Fruit fly (Drosophila melanogaster) whole organism, adult: Measurements from ENCODE around the gene CG10041.
A peak's percentile ranks its signal among the peaks of the same experiment; 100 is the strongest.

Experiments
- CG11617 ChIP-seq: fragments of 200-800 bp; sonication (Bioruptor generic); optimal IDR thresholded peaks from 2 replicates; lab custom pipeline; 2017; ENCODE audit warnings: mild to moderate bottlenecking, missing biosample characterization, missing genetic modification reagents, missing genetic modification characterization
- CG12768 ChIP-seq: fragments of 200-800 bp; sonication (Bioruptor generic); optimal IDR thresholded peaks from 2 replicates; lab custom pipeline; 2017; ENCODE audit warnings: missing biosample characterization, missing genetic modification characterization, mild to moderate bottlenecking, moderate library complexity, missing genetic modification reagents
- CG14711 ChIP-seq: fragments of 200-800 bp; sonication (Bioruptor generic); optimal IDR thresholded peaks from 2 replicates; lab custom pipeline; 2018; ENCODE audit warnings: missing biosample characterization, mild to moderate bottlenecking, missing genetic modification characterization, moderate library complexity
- CG33017 ChIP-seq: fragments of 200-800 bp; sonication (Bioruptor generic); optimal IDR thresholded peaks from 2 replicates; lab custom pipeline; 2018; ENCODE audit warnings: missing biosample characterization, mild to moderate bottlenecking, missing genetic modification characterization, moderate library complexity
- CG5204 ChIP-seq: fragments of 200-800 bp; sonication (Bioruptor generic); optimal IDR thresholded peaks from 2 replicates; lab custom pipeline; 2016; ENCODE audit warnings: missing biosample characterization, missing genetic modification characterization
- CG7045 ChIP-seq: fragments of 200-800 bp; sonication (Bioruptor generic); optimal IDR thresholded peaks from 2 replicates; lab custom pipeline; 2017; ENCODE audit warnings: missing biosample characterization, mild to moderate bottlenecking, missing genetic modification characterization
- CG7101 ChIP-seq: fragments of 200-800 bp; sonication (Bioruptor generic); optimal IDR thresholded peaks from 2 replicates; lab custom pipeline; 2018; ENCODE audit warnings: missing biosample characterization, mild to moderate bottlenecking, missing genetic modification characterization, moderate library complexity
- Hr96 ChIP-seq: fragments of 200-800 bp; sonication (Bioruptor generic); optimal IDR thresholded peaks from 2 replicates; lab custom pipeline; 2016; ENCODE audit warnings: missing biosample characterization, missing genetic modification characterization
- Mnt ChIP-seq: fragments of 200-800 bp; sonication (Bioruptor generic); optimal IDR thresholded peaks from 2 replicates; lab custom pipeline; 2016; ENCODE audit warnings: missing biosample characterization, mild to moderate bottlenecking, missing genetic modification characterization
- bab1 ChIP-seq: fragments of 200-800 bp; sonication (Bioruptor generic); optimal IDR thresholded peaks from 3 replicates; lab custom pipeline; 2019; ENCODE audit warnings: missing biosample characterization, mild to moderate bottlenecking, missing genetic modification characterization, moderate library complexity
- cic ChIP-seq: fragments of 200-800 bp; sonication (Bioruptor generic); optimal IDR thresholded peaks from 2 replicates; lab custom pipeline; 2017; ENCODE audit warnings: missing biosample characterization, mild to moderate bottlenecking, missing genetic modification characterization, moderate library complexity
- kay ChIP-seq: fragments of 200-800 bp; sonication (Bioruptor generic); peaks from one replicate; lab custom pipeline; 2016; ENCODE audit warnings: missing biosample characterization, missing genetic modification characterization, borderline replicate concordance
- pad ChIP-seq: fragments of 200-800 bp; sonication (Bioruptor generic); optimal IDR thresholded peaks from 3 replicates; lab custom pipeline; 2017; ENCODE audit warnings: missing biosample characterization, missing genetic modification characterization, mild to moderate bottlenecking, moderate library complexity, missing genetic modification reagents

dm6 chr3R:12302915-12303314 lies 49.0 kb downstream of the CG10041 start:
- peak; percentile 6 for TF ChIP-seq kay (GFP tag; lab: Kevin White, UChicago)
- no peak for TF ChIP-seq pad (GFP tag; lab: Kevin White, UChicago)
- TF ChIP-seq CG14711, result no peak
- no peak for TF ChIP-seq Mnt (GFP tag; lab: Kevin White, UChicago)
- no peak for TF ChIP-seq CG7045 (GFP tag; lab: Kevin White, UChicago)
- TF ChIP-seq CG7101 (tag; lab: Kevin White, UChicago), result no peak
- TF ChIP-seq CG5204 (GFP tag; lab: Kevin White, UChicago), result no peak
- TF ChIP-seq CG11617, result no peak
- no peak for TF ChIP-seq CG33017
- TF ChIP-seq CG12768 (GFP tag; lab: Kevin White, UChicago), result no peak
- no peak for TF ChIP-seq Hr96
- no peak for TF ChIP-seq bab1 (GFP tag; lab: Kevin White, UChicago)
- TF ChIP-seq cic (GFP tag; lab: Kevin White, UChicago), result peak; percentile 71
